Worm (Caenorhabditis elegans) whole organism, early embryonic: ENCODE results near the gene B0564.2.

Experiments
- B0310.2 ChIP-seq: sonication (generic microtip); optimal IDR thresholded peaks from 2 replicates; lab custom pipeline; 2016; ENCODE audit warnings: mild to moderate bottlenecking, missing genetic modification characterization, missing compliant biosample characterization
- F13C5.2 ChIP-seq: sonication (generic microtip); optimal IDR thresholded peaks from 2 replicates; lab custom pipeline; 2017; ENCODE audit warnings: mild to moderate bottlenecking, missing genetic modification characterization, inconsistent platforms, missing compliant biosample characterization
- aly-1 ChIP-seq: sonication (generic microtip); optimal IDR thresholded peaks from 2 replicates; lab custom pipeline; 2016; ENCODE audit warnings: missing genetic modification characterization, missing compliant biosample characterization
- ama-1 ChIP-seq: fragments of 150-350 bp; optimal IDR thresholded peaks from 2 replicates; lab custom pipeline; 2014
- ceh-13 ChIP-seq: fragments of 200-800 bp; sonication (Bioruptor generic); optimal IDR thresholded peaks from 2 replicates; lab custom pipeline; 2018; ENCODE audit warnings: mild to moderate bottlenecking, missing genetic modification characterization, missing compliant biosample characterization
- ets-7 ChIP-seq: sonication (generic microtip); optimal IDR thresholded peaks from 2 replicates; lab custom pipeline; 2016; ENCODE audit warnings: missing genotype, missing genetic modification characterization, missing compliant biosample characterization
- flt-1 ChIP-seq: fragments of 200-800 bp; sonication (Bioruptor generic); IDR thresholded peaks from 2 replicates; pipeline ENCODE4 v1.3.6; 2022; ENCODE audit warnings: missing genetic modification characterization, missing compliant biosample characterization
- hmg-4 ChIP-seq: fragments of 200-800 bp; sonication (Bioruptor generic); optimal IDR thresholded peaks from 2 replicates; lab custom pipeline; 2018; ENCODE audit warnings: mild to moderate bottlenecking, missing genetic modification characterization, missing compliant biosample characterization
- hnd-1 ChIP-seq: sonication (generic microtip); optimal IDR thresholded peaks from 2 replicates; lab custom pipeline; 2016; ENCODE audit warnings: missing genetic modification characterization, missing compliant biosample characterization
- sea-1 ChIP-seq: fragments of 200-800 bp; sonication (Bioruptor generic); conservative IDR thresholded peaks from 2 replicates; pipeline ENCODE4 v1.3.6; 2022; ENCODE audit warnings: missing genetic modification characterization, missing compliant biosample characterization
- tbx-11 ChIP-seq: fragments of 200-800 bp; sonication (Bioruptor generic); IDR thresholded peaks from 2 replicates; pipeline ENCODE4 v1.3.6; 2022; ENCODE audit warnings: missing genetic modification characterization, missing compliant biosample characterization

ce11 chrIV:13121396-13121795 lies 13.9 kb downstream of the B0564.2 start:
- TF ChIP-seq B0310.2 (no peak), ama-1 (lab: Kevin White, UChicago) (no peak), sea-1 (GFP tag; lab: Robert Waterston, UW) (no peak), hnd-1 (tag; lab: Kevin White, UChicago) (no peak), aly-1 (tag; lab: Kevin White, UChicago) (no peak), ceh-13 (GFP tag; lab: Kevin White, UChicago) (no peak), flt-1 (GFP tag; lab: Robert Waterston, UW) (no peak), ets-7 (tag; lab: Kevin White, UChicago) (no peak), hmg-4 (no peak), tbx-11 (no peak), F13C5.2 (tag; lab: Kevin White, UChicago) (no peak)
